Worm (Caenorhabditis elegans): ENCODE measurements around the gene fbxb-78.

fbxb-78 gene

ce11 chrIV:4749728-4750278, 12.4 kb downstream of the fbxb-78 start, which contains the start of the genes rpl-20 and Y17G9B.5 (continued):
- TF ChIP-seq madf-8 (GFP tag; conservative IDR thresholded peaks at IDR 0.05) (peak; percentile 94), ztf-28 (GFP tag; IDR thresholded peaks at IDR 0.05) (peak; percentile 95), aptf-2 (GFP tag; conservative IDR thresholded peaks at IDR 0.05) (no peak; the same call in 1 of the 2 replicates), lin-35 (GFP tag; optimal IDR thresholded peaks at IDR 0.05) (peak; percentile 49 to 100 (median 90)), B0336.3 (GFP tag; IDR thresholded peaks at IDR 0.05) (peak; percentile 100), zim-3 (tag; optimal IDR thresholded peaks at IDR 0.05) (peak; percentile 84), cebp-1 (GFP tag; IDR thresholded peaks at IDR 0.05) (peak; percentile 93), cebp-1 (tag; optimal IDR thresholded peaks at IDR 0.05) (peak; percentile 99), nfyb-1 (GFP tag; IDR thresholded peaks at IDR 0.05) (peak; percentile 99), madf-3 (GFP tag; IDR thresholded peaks at IDR 0.05) (peak; percentile 99), T26A5.8 (tag; optimal IDR thresholded peaks at IDR 0.05) (peak; percentile 69), F57C9.4 (tag; optimal IDR thresholded peaks at IDR 0.05) (peak; percentile 97), F33H1.4 (GFP tag; IDR thresholded peaks at IDR 0.05) (peak; percentile 98), egl-18 (GFP tag; IDR thresholded peaks at IDR 0.05) (peak; percentile 98), cebp-2 (GFP tag; IDR thresholded peaks at IDR 0.05) (peak; percentile 98), madf-10 (tag; optimal IDR thresholded peaks at IDR 0.05) (peak; percentile 97), unc-62 (GFP tag; optimal IDR thresholded peaks at IDR 0.05) (peak; percentile 32), nhr-27 (tag; optimal IDR thresholded peaks at IDR 0.05) (peak; percentile 96), ceh-40 (GFP tag; IDR thresholded peaks at IDR 0.05) (peak; percentile 92), mel-28 (tag; optimal IDR thresholded peaks at IDR 0.05; ENCODE audit: borderline replicate concordance) (peak; percentile 90), sea-2 (GFP tag; IDR thresholded peaks at IDR 0.05) (peak; percentile 91), mxl-1 (tag; optimal IDR thresholded peaks at IDR 0.05) (no peak), nhr-120 (GFP tag; IDR thresholded peaks at IDR 0.05) (peak; percentile 96), rpc-1 (optimal IDR thresholded peaks at IDR 0.05) (peak; percentile 45), rpc-1 (tag; optimal IDR thresholded peaks at IDR 0.05) (peak; percentile 14), dox-1 (GFP tag; IDR thresholded peaks at IDR 0.05) (peak; percentile 100), snpc-1.3 (tag; optimal IDR thresholded peaks at IDR 0.05; ENCODE audit: insufficient read depth) (peak; percentile 99), ztf-3 (GFP tag; optimal IDR thresholded peaks at IDR 0.05) (peak; percentile 98), K12H6.12 (tag; optimal IDR thresholded peaks at IDR 0.05) (peak; percentile 99), ztf-18 (tag; optimal IDR thresholded peaks at IDR 0.05) (peak; percentile 95), let-526 (GFP tag; IDR thresholded peaks at IDR 0.05) (peak; percentile 99), lin-54 (GFP tag; optimal IDR thresholded peaks at IDR 0.05) (peak; percentile 99), snpc-4 (GFP tag; optimal IDR thresholded peaks at IDR 0.05) (peak; percentile 95), snpc-4 (tag; optimal IDR thresholded peaks at IDR 0.05) (peak; percentile 95 to 97 (median 96)), tbp1 (GFP tag; optimal IDR thresholded peaks at IDR 0.05) (peak; percentile 84), attf-6 (GFP tag; IDR thresholded peaks at IDR 0.05) (peak; percentile 94), ztf-25 (GFP tag; IDR thresholded peaks at IDR 0.05) (peak; percentile 88), ets-4 (GFP tag; optimal IDR thresholded peaks at IDR 0.05) (peak; percentile 96), lir-1 (GFP tag; conservative IDR thresholded peaks at IDR 0.05) (peak; percentile 99), rec-8 (tag; optimal IDR thresholded peaks at IDR 0.05) (peak; percentile 79 to 81), ama-1 (optimal IDR thresholded peaks at IDR 0.05) (peak; percentile 50), ama-1 (GFP tag; optimal IDR thresholded peaks at IDR 0.05) (peak; percentile 71 to 88), nfya-1 (tag; optimal IDR thresholded peaks at IDR 0.05; ENCODE audit: borderline replicate concordance, insufficient read depth) (no peak), unc-130 (GFP tag; optimal IDR thresholded peaks at IDR 0.05) (peak; percentile 98), zfh-2 (GFP tag; conservative IDR thresholded peaks at IDR 0.05) (peak; percentile 72), fkh-3 (tag; optimal IDR thresholded peaks at IDR 0.05) (peak; percentile 82), lag-1 (GFP tag; IDR thresholded peaks at IDR 0.05) (peak; percentile 90; the same call in 1 of the 2 replicates), lin-26 (GFP tag; IDR thresholded peaks at IDR 0.05) (peak; percentile 90), attf-3 (GFP tag; conservative IDR thresholded peaks at IDR 0.05) (peak; percentile 87)

Data from whole organism, young adult.